Fruit fly (Drosophila melanogaster) whole organism, wandering third instar larva: ENCODE measurements around the gene CG12674.

ENCODE experiments used
- Hnf4 ChIP-seq: fragments of 200-800 bp; sonication (Bioruptor generic); optimal IDR thresholded peaks from 2 replicates; lab custom pipeline; 2016; ENCODE audit warnings: missing biosample characterization, mild to moderate bottlenecking, missing genetic modification characterization
- Hr78 ChIP-seq: fragments of >200 bp; optimal IDR thresholded peaks from 2 replicates; lab custom pipeline; 2017; ENCODE audit warnings: missing biosample characterization, missing genetic modification characterization
- Mio ChIP-seq: sonication (Bioruptor generic); optimal IDR thresholded peaks from 2 replicates; lab custom pipeline; 2016; ENCODE audit warnings: missing biosample characterization, missing genetic modification characterization
- br ChIP-seq: fragments of 200-800 bp; sonication (Bioruptor generic); optimal IDR thresholded peaks from 2 replicates; lab custom pipeline; 2016; ENCODE audit warnings: missing biosample characterization, missing genetic modification characterization
- fru ChIP-seq: fragments of 200-800 bp; sonication (Bioruptor generic); optimal IDR thresholded peaks from 3 replicates; lab custom pipeline; 2016; ENCODE audit warnings: missing biosample characterization, mild to moderate bottlenecking, missing genetic modification characterization
- h ChIP-seq: fragments of 200-800 bp; sonication (Bioruptor generic); optimal IDR thresholded peaks from 3 replicates; lab custom pipeline; 2016; ENCODE audit warnings: missing biosample characterization, mild to moderate bottlenecking, missing genetic modification characterization
- jim ChIP-seq: fragments of 175-275, 200-325 bp; sonication (Bioruptor generic); optimal IDR thresholded peaks from 2 replicates; lab custom pipeline; 2016; ENCODE audit warnings: missing biosample characterization, mild to moderate bottlenecking, missing genetic modification characterization
- lola ChIP-seq: fragments of >200 bp; optimal IDR thresholded peaks from 2 replicates; lab custom pipeline; 2017; ENCODE audit warnings: missing biosample characterization, missing genetic modification characterization
- pan ChIP-seq: fragments of >200 bp; optimal IDR thresholded peaks from 2 replicates; lab custom pipeline; 2017
- sv ChIP-seq: fragments of 200-800 bp; sonication (Bioruptor generic); optimal IDR thresholded peaks from 3 replicates; lab custom pipeline; 2016; ENCODE audit warnings: missing biosample characterization, missing genetic modification characterization
- woc ChIP-seq: sonication (Bioruptor generic); optimal IDR thresholded peaks from 2 replicates; lab custom pipeline; 2016; ENCODE audit warnings: missing biosample characterization, mild to moderate bottlenecking, missing genetic modification characterization

DNA sequence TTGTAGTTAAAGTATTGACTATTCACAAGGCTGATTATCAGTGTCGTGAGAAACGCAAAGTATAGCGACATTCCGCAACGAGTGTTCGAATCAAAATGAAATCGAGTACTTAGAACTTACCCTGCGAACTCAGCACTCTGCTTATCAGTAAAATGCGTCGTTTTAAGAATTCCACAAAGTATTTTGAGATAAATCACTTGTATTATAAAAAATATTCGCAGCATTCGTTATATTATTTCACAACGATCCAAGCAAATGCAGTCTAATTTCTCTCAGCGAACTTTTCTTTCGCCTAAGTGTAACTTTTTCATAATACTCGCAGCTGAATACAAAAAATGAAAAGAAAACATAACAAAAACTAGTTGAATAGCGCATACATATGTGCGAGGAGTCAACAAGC, 49.4 kb downstream of the CG12674 start, which contains the start of gene CG4259:
- TF ChIP-seq jim (GFP tag; lab: Kevin White, UChicago): no peak
- TF ChIP-seq fru (GFP tag; lab: Kevin White, UChicago): no peak
- TF ChIP-seq br (GFP tag; lab: Kevin White, UChicago): no peak
- TF ChIP-seq sv (GFP tag; lab: Kevin White, UChicago): no peak
- no peak for TF ChIP-seq woc (GFP tag; lab: Kevin White, UChicago)
- TF ChIP-seq pan (lab: Kevin White, UChicago): no peak
- TF ChIP-seq h: no peak
- no peak for TF ChIP-seq lola (GFP tag; lab: Kevin White, UChicago)
- TF ChIP-seq Hr78 (GFP tag; lab: Kevin White, UChicago): no peak
- TF ChIP-seq Hnf4: no peak
- TF ChIP-seq Mio (GFP tag; lab: Kevin White, UChicago): no peak
